Fruit fly (Drosophila melanogaster) whole organism, embryonic: ENCODE data around the gene CG3071.
A peak's percentile ranks its signal among the peaks of the same experiment; 100 is the strongest.

Experiments used
- Aef1 ChIP-seq: fragments of 200-800 bp; sonication (Bioruptor generic); IDR thresholded peaks from 3 replicates; pipeline ENCODE4 v1.3.6; 2022; ENCODE audit warnings: missing biosample characterization, missing genetic modification characterization
- Asciz ChIP-seq: fragments of 200-800 bp; sonication (Bioruptor generic); optimal IDR thresholded peaks from 2 replicates; lab custom pipeline; 2017; ENCODE audit warnings: missing biosample characterization, mild to moderate bottlenecking, missing genetic modification characterization, missing genetic modification reagents
- CG11504 ChIP-seq: fragments of 200-800 bp; sonication (Bioruptor generic); optimal IDR thresholded peaks from 3 replicates; lab custom pipeline; 2019; ENCODE audit warnings: missing biosample characterization, mild to moderate bottlenecking, missing genetic modification characterization, moderate library complexity
- CG11560 ChIP-seq: fragments of 200-800 bp; sonication (Bioruptor generic); IDR thresholded peaks from 3 replicates; pipeline ENCODE4 v1.3.6; 2022; ENCODE audit warnings: missing biosample characterization, missing genetic modification characterization
- CG12104 ChIP-seq: fragments of 200-800 bp; sonication (Bioruptor generic); optimal IDR thresholded peaks from 3 replicates; lab custom pipeline; 2016; ENCODE audit warnings: missing biosample characterization, missing genetic modification characterization
- CG1832 ChIP-seq: fragments of 200-800 bp; sonication (Bioruptor generic); optimal IDR thresholded peaks from 2 replicates; lab custom pipeline; 2017; ENCODE audit warnings: missing biosample characterization, mild to moderate bottlenecking, missing genetic modification characterization, inconsistent platforms
- CG3726 ChIP-seq: fragments of 200-800 bp; sonication (Bioruptor generic); IDR thresholded peaks from 3 replicates; pipeline ENCODE4, ENCODE4 v1.3.6; 2022; ENCODE audit warnings: missing biosample characterization, missing genetic modification characterization
- CG3847 ChIP-seq: fragments of 200-800 bp; sonication (Bioruptor generic); IDR thresholded peaks from 2 replicates; pipeline ENCODE4 v1.3.6; 2022; ENCODE audit warnings: missing biosample characterization, missing genetic modification characterization
- CG4282 ChIP-seq: fragments of 200-800 bp; sonication (Bioruptor generic); optimal IDR thresholded peaks from 2 replicates; lab custom pipeline; 2016; ENCODE audit warnings: missing biosample characterization, missing genetic modification characterization
- CG4360 ChIP-seq: fragments of 200-800 bp; sonication (Bioruptor generic); IDR thresholded peaks from 2 replicates; pipeline ENCODE4 v1.3.6; 2022; ENCODE audit warnings: missing biosample characterization, missing genetic modification characterization
- CG43689 ChIP-seq: fragments of 200-800 bp; sonication (Bioruptor generic); IDR thresholded peaks from 2 replicates; pipeline ENCODE4 v1.3.6; 2022; ENCODE audit warnings: missing biosample characterization, missing genetic modification characterization
- CG6689 ChIP-seq: fragments of 200-800 bp; sonication (Bioruptor generic); IDR thresholded peaks from 2 replicates; pipeline ENCODE4 v1.3.6; 2022; ENCODE audit warnings: missing biosample characterization, missing genetic modification characterization
- CG6791 ChIP-seq: fragments of 200-800 bp; sonication (Bioruptor generic); IDR thresholded peaks from 3 replicates; pipeline ENCODE4 v1.3.6; 2022; ENCODE audit warnings: missing biosample characterization, missing genetic modification characterization; ENCODE audit not compliant: partially characterized antibody
- CG8089 ChIP-seq: fragments of 200-800 bp; sonication (Bioruptor generic); optimal IDR thresholded peaks from 3 replicates; lab custom pipeline; 2016; ENCODE audit warnings: missing biosample characterization, missing genetic modification characterization
- CG8281 ChIP-seq: fragments of 200-800 bp; sonication (Bioruptor generic); optimal IDR thresholded peaks from 2 replicates; lab custom pipeline; 2018; ENCODE audit warnings: missing biosample characterization, mild to moderate bottlenecking, missing genetic modification characterization, moderate library complexity
- CG8924 ChIP-seq: fragments of 200-800 bp; optimal IDR thresholded peaks from 3 replicates; lab custom pipeline; 2019; ENCODE audit warnings: missing biosample characterization, mild to moderate bottlenecking, missing genetic modification characterization, moderate library complexity
- CG9437 ChIP-seq: fragments of 200-800 bp; sonication (Bioruptor generic); optimal IDR thresholded peaks from 2 replicates; lab custom pipeline; 2018; ENCODE audit warnings: missing biosample characterization, mild to moderate bottlenecking, missing genetic modification characterization
- CoRest ChIP-seq: fragments of 200-800 bp; sonication (Bioruptor generic); optimal IDR thresholded peaks from 3 replicates; lab custom pipeline; 2018; ENCODE audit warnings: missing biosample characterization, mild to moderate bottlenecking, missing genetic modification characterization, moderate library complexity
- Deaf1 ChIP-seq: fragments of 200-800 bp; optimal IDR thresholded peaks from 3 replicates; lab custom pipeline; 2019; ENCODE audit warnings: missing biosample characterization, mild to moderate bottlenecking, missing genetic modification characterization, moderate library complexity
- Doc3 ChIP-seq: fragments of 200-800 bp; sonication (Bioruptor generic); IDR thresholded peaks from 3 replicates; pipeline ENCODE4 v1.3.6; 2022; ENCODE audit warnings: missing biosample characterization, missing genetic modification characterization; ENCODE audit not compliant: partially characterized antibody
- Ets97D ChIP-seq: fragments of 200-800 bp; sonication (Bioruptor generic); optimal IDR thresholded peaks from 3 replicates; lab custom pipeline; 2016; ENCODE audit warnings: missing biosample characterization, missing genetic modification characterization
- GATAe ChIP-seq: fragments of 200-800 bp; sonication (Bioruptor generic); conservative IDR thresholded peaks from 2 replicates; pipeline ENCODE4 v1.3.6; 2022; ENCODE audit warnings: missing biosample characterization, missing genetic modification characterization
- HLHmδ ChIP-seq: fragments of 200-800 bp; sonication (Bioruptor generic); optimal IDR thresholded peaks from 2 replicates; lab custom pipeline; 2018; ENCODE audit warnings: missing biosample characterization, mild to moderate bottlenecking, missing genetic modification characterization, moderate library complexity
- Hr3 ChIP-seq: fragments of 200-800 bp; sonication (Bioruptor generic); optimal IDR thresholded peaks from 3 replicates; lab custom pipeline; 2016; ENCODE audit warnings: missing biosample characterization, missing genetic modification characterization
- Hr78 ChIP-seq, 2 experiments: fragments of 200-800 bp in 1 of 2; fragments of >200 bp in 1 of 2; sonication (Bioruptor generic) in 1 of 2; optimal IDR thresholded peaks; 2 replicates each; lab custom pipeline; 2017 to 2019; ENCODE audit warnings: missing biosample characterization in 2 of 2, missing genetic modification characterization in 2 of 2, mild to moderate bottlenecking in 1 of 2, moderate library complexity in 1 of 2
- Kr ChIP-seq: fragments of 200-800 bp; sonication (Bioruptor generic); optimal IDR thresholded peaks from 2 replicates; lab custom pipeline; 2017; ENCODE audit warnings: missing biosample characterization, mild to moderate bottlenecking, missing genetic modification characterization
- Lim3 ChIP-seq: fragments of 200-800 bp; sonication (Bioruptor generic); IDR thresholded peaks from 2 replicates; pipeline ENCODE4 v1.3.6; 2022; ENCODE audit warnings: missing biosample characterization, missing genetic modification characterization
- Med ChIP-seq: fragments of 200-800 bp; sonication (Bioruptor generic); peaks from one replicate; lab custom pipeline; 2016; ENCODE audit warnings: missing biosample characterization, missing genetic modification characterization, mild to moderate bottlenecking, inconsistent platforms, moderate library complexity
- Sry-δ ChIP-seq: fragments of 200-800 bp; sonication (Bioruptor generic); optimal IDR thresholded peaks from 2 replicates; lab custom pipeline; 2016; ENCODE audit warnings: missing biosample characterization, missing genetic modification characterization
- Taf1 ChIP-seq: fragments of 200-800 bp; sonication (Bioruptor generic); IDR thresholded peaks from 2 replicates; pipeline ENCODE4 v1.3.6; 2022; ENCODE audit warnings: missing biosample characterization, missing genetic modification characterization
- amos ChIP-seq: fragments of 200-800 bp; sonication (Bioruptor generic); IDR thresholded peaks from 2 replicates; pipeline ENCODE4 v1.3.6; 2022; ENCODE audit warnings: missing biosample characterization, missing genetic modification characterization; ENCODE audit not compliant: partially characterized antibody
- ase ChIP-seq: fragments of 200-800 bp; sonication (Bioruptor generic); IDR thresholded peaks from 3 replicates; pipeline ENCODE4 v1.3.6; 2022; ENCODE audit warnings: missing biosample characterization, missing genetic modification characterization
- chif ChIP-seq, 2 experiments: fragments of 200-800 bp; sonication (Bioruptor generic); optimal IDR thresholded peaks; 3 replicates each; lab custom pipeline; 2016; ENCODE audit warnings: missing biosample characterization in 2 of 2, missing genetic modification characterization in 2 of 2
- chinmo ChIP-seq: fragments of 200-800 bp; sonication (Bioruptor generic); IDR thresholded peaks from 4 replicates; pipeline ENCODE4 v1.3.6; 2022; ENCODE audit warnings: missing biosample characterization, missing genetic modification characterization; ENCODE audit not compliant: partially characterized antibody
- chm ChIP-seq: fragments of 200-800 bp; sonication (Bioruptor generic); IDR thresholded peaks from 2 replicates; pipeline ENCODE4 v1.3.6; 2022; ENCODE audit warnings: missing biosample characterization, missing genetic modification characterization
- crol ChIP-seq: fragments of 200-800 bp; sonication (Bioruptor generic); IDR thresholded peaks from 2 replicates; pipeline ENCODE4 v1.3.6; 2022; ENCODE audit warnings: missing biosample characterization, missing genetic modification characterization
- dan ChIP-seq: fragments of 200-800 bp; sonication (Bioruptor generic); IDR thresholded peaks from 2 replicates; pipeline ENCODE4 v1.3.6; 2022; ENCODE audit warnings: missing biosample characterization, missing genetic modification characterization
- dpn ChIP-seq, 2 experiments: fragments of 200-800 bp; sonication (Bioruptor generic); optimal IDR thresholded peaks; 3 replicates each; lab custom pipeline; 2016; ENCODE audit warnings: missing biosample characterization in 2 of 2, missing genetic modification characterization in 2 of 2
- dysf ChIP-seq: fragments of 200-800 bp; sonication (Bioruptor generic); IDR thresholded peaks from 3 replicates; pipeline ENCODE4 v1.3.6; 2022; ENCODE audit warnings: missing biosample characterization, missing genetic modification characterization
- ems ChIP-seq: fragments of 200-800 bp; sonication (Bioruptor generic); optimal IDR thresholded peaks from 3 replicates; lab custom pipeline; 2016; ENCODE audit warnings: missing biosample characterization, missing genetic modification characterization
- en ChIP-seq: fragments of 200-800 bp; sonication (Bioruptor generic); optimal IDR thresholded peaks from 2 replicates; lab custom pipeline; 2016; ENCODE audit warnings: missing biosample characterization, missing genetic modification characterization
- fd3F ChIP-seq: fragments of 200-800 bp; sonication (Bioruptor generic); optimal IDR thresholded peaks from 2 replicates; lab custom pipeline; 2018; ENCODE audit warnings: missing biosample characterization, mild to moderate bottlenecking, missing genetic modification characterization, moderate library complexity
- grau ChIP-seq: fragments of 200-800 bp; optimal IDR thresholded peaks from 3 replicates; lab custom pipeline; 2019; ENCODE audit warnings: missing biosample characterization, mild to moderate bottlenecking, missing genetic modification characterization, moderate library complexity
- jumu ChIP-seq: fragments of 200-800 bp; sonication (Bioruptor generic); optimal IDR thresholded peaks from 3 replicates; lab custom pipeline; 2016; ENCODE audit warnings: missing biosample characterization, missing genetic modification characterization
- nom ChIP-seq: fragments of 200-800 bp; sonication (Bioruptor generic); optimal IDR thresholded peaks from 2 replicates; lab custom pipeline; 2017; ENCODE audit warnings: missing biosample characterization, missing genetic modification characterization, mild to moderate bottlenecking, moderate library complexity, missing genetic modification reagents
- odd ChIP-seq: fragments of 200-800 bp; sonication (Bioruptor generic); optimal IDR thresholded peaks from 2 replicates; lab custom pipeline; 2017; ENCODE audit warnings: missing biosample characterization, mild to moderate bottlenecking, missing genetic modification characterization
- repo ChIP-seq: fragments of 200-800 bp; sonication (Bioruptor generic); optimal IDR thresholded peaks from 2 replicates; lab custom pipeline; 2016; ENCODE audit warnings: missing biosample characterization, missing genetic modification characterization
- schlank ChIP-seq: fragments of 200-800 bp; sonication (Bioruptor generic); optimal IDR thresholded peaks from 2 replicates; lab custom pipeline; 2018; ENCODE audit warnings: missing biosample characterization, mild to moderate bottlenecking, missing genetic modification characterization
- scrt ChIP-seq: fragments of 200-800 bp; sonication (Bioruptor generic); optimal IDR thresholded peaks from 2 replicates; lab custom pipeline; 2018; ENCODE audit warnings: missing biosample characterization, mild to moderate bottlenecking, missing genetic modification characterization, moderate library complexity
- ssp ChIP-seq: fragments of 200-800 bp; sonication (Bioruptor generic); IDR thresholded peaks from 2 replicates; pipeline ENCODE4 v1.3.6; 2022; ENCODE audit warnings: missing biosample characterization, missing genetic modification characterization
- sug ChIP-seq: fragments of 200-800 bp; optimal IDR thresholded peaks from 2 replicates; lab custom pipeline; 2019; ENCODE audit warnings: missing biosample characterization, mild to moderate bottlenecking, missing genetic modification characterization, moderate library complexity
- trh ChIP-seq: fragments of 200-800 bp; sonication (Bioruptor generic); optimal IDR thresholded peaks from 2 replicates; lab custom pipeline; 2016; ENCODE audit warnings: missing biosample characterization, missing genetic modification characterization

CG3071 gene

dm6 chrX:2241842-2242241 lies 20.8 kb upstream of the CG3071 start, which contains the start of gene kz (continued):
- peak; percentile 98 for TF ChIP-seq CG6791 (GFP tag; lab: Robert Waterston, UW)
- TF ChIP-seq chif (GFP tag; optimal IDR thresholded peaks at IDR 0.05; lab: Kevin White, UChicago): no peak
- TF ChIP-seq Sry-δ (GFP tag; lab: Kevin White, UChicago): peak; percentile 79
- TF ChIP-seq CG12104 (GFP tag; lab: Kevin White, UChicago): no peak
- no peak for TF ChIP-seq CG4282 (GFP tag; lab: Kevin White, UChicago)
- TF ChIP-seq grau: no peak
- TF ChIP-seq CG11504 (tag; lab: Kevin White, UChicago): no peak
- no peak for TF ChIP-seq ems (GFP tag; lab: Kevin White, UChicago)
- no peak for TF ChIP-seq CoRest (tag; lab: Kevin White, UChicago)
- TF ChIP-seq scrt (GFP tag; lab: Kevin White, UChicago): no peak
- TF ChIP-seq CG3847 (GFP tag; lab: Robert Waterston, UW): no peak
- peak; percentile 51 for TF ChIP-seq CG9437 (GFP tag; lab: Kevin White, UChicago)
- TF ChIP-seq schlank (tag; lab: Kevin White, UChicago): no peak
- no peak for TF ChIP-seq dan (GFP tag; lab: Robert Waterston, UW)
- peak; percentile 77 for TF ChIP-seq Med (GFP tag; lab: Kevin White, UChicago)
- TF ChIP-seq Ets97D (GFP tag; lab: Kevin White, UChicago): peak; percentile 60
- no peak for TF ChIP-seq dysf (GFP tag; lab: Robert Waterston, UW)
- no peak for TF ChIP-seq Deaf1
- TF ChIP-seq Taf1 (GFP tag; lab: Robert Waterston, UW): no peak
- TF ChIP-seq odd: no peak
- TF ChIP-seq Hr78 (GFP tag; optimal IDR thresholded peaks at IDR 0.05; lab: Kevin White, UChicago): no peak
- TF ChIP-seq chm (GFP tag; lab: Robert Waterston, UW): no peak
- TF ChIP-seq dpn (GFP tag; optimal IDR thresholded peaks at IDR 0.05; lab: Kevin White, UChicago): no peak
- TF ChIP-seq GATAe: no peak
- no peak for TF ChIP-seq CG8281
- no peak for TF ChIP-seq CG1832 (GFP tag; lab: Kevin White, UChicago)
- TF ChIP-seq sug (tag; lab: Kevin White, UChicago): no peak
- TF ChIP-seq ase (GFP tag; lab: Robert Waterston, UW): no peak
- TF ChIP-seq Asciz (GFP tag; lab: Kevin White, UChicago): no peak
- no peak for TF ChIP-seq nom (GFP tag; lab: Kevin White, UChicago)
- TF ChIP-seq CG43689 (GFP tag; lab: Robert Waterston, UW): no peak
- TF ChIP-seq repo (GFP tag; lab: Kevin White, UChicago): no peak
- no peak for TF ChIP-seq CG3726
- TF ChIP-seq Doc3: peak; percentile 77
- no peak for TF ChIP-seq CG8089 (GFP tag; lab: Kevin White, UChicago)
- peak; percentile 94 for TF ChIP-seq ssp (GFP tag; lab: Robert Waterston, UW)
- TF ChIP-seq crol: no peak
- no peak for TF ChIP-seq CG6689 (GFP tag; lab: Robert Waterston, UW)
- TF ChIP-seq CG4360: no peak
- TF ChIP-seq HLHmδ (GFP tag; lab: Kevin White, UChicago): no peak
- TF ChIP-seq jumu (GFP tag; lab: Kevin White, UChicago): no peak
- no peak for TF ChIP-seq CG11560
- peak; percentile 97 for TF ChIP-seq chinmo
- TF ChIP-seq Hr3 (GFP tag; lab: Kevin White, UChicago): no peak
- TF ChIP-seq fd3F (GFP tag; lab: Kevin White, UChicago): no peak
- TF ChIP-seq Kr (GFP tag; lab: Kevin White, UChicago): no peak
- no peak for TF ChIP-seq CG8924 (tag; lab: Kevin White, UChicago)
- TF ChIP-seq en (GFP tag; lab: Kevin White, UChicago): no peak
- no peak for TF ChIP-seq Lim3 (GFP tag; lab: Robert Waterston, UW)
- TF ChIP-seq Aef1 (GFP tag; lab: Robert Waterston, UW): no peak
- peak; percentile 91 for TF ChIP-seq amos (GFP tag; lab: Robert Waterston, UW)
- TF ChIP-seq trh (GFP tag; lab: Kevin White, UChicago): no peak
